Fruit fly (Drosophila melanogaster) whole organism, embryonic: ENCODE results near the gene RpL7.

ENCODE experiments used
- Asciz ChIP-seq: fragments of 200-800 bp; sonication (Bioruptor generic); optimal IDR thresholded peaks from 2 replicates; lab custom pipeline; 2017; ENCODE audit warnings: missing biosample characterization, mild to moderate bottlenecking, missing genetic modification characterization, missing genetic modification reagents
- B-H2 ChIP-seq: fragments of 200-800 bp; sonication (Bioruptor generic); optimal IDR thresholded peaks from 2 replicates; lab custom pipeline; 2018; ENCODE audit warnings: missing biosample characterization, mild to moderate bottlenecking, missing genetic modification characterization
- BtbVII ChIP-seq: fragments of 200-800 bp; sonication (Bioruptor generic); optimal IDR thresholded peaks from 3 replicates; lab custom pipeline; 2017; ENCODE audit warnings: missing biosample characterization, mild to moderate bottlenecking, missing genetic modification characterization
- CG11398 ChIP-seq: fragments of 200-800 bp; sonication (Bioruptor generic); optimal IDR thresholded peaks from 2 replicates; lab custom pipeline; 2016; ENCODE audit warnings: missing biosample characterization, missing genetic modification characterization
- CG11456 ChIP-seq: fragments of 200-800 bp; sonication (Bioruptor generic); IDR thresholded peaks from 3 replicates; pipeline ENCODE4 v1.3.6; 2022; ENCODE audit warnings: missing biosample characterization, missing genetic modification characterization
- CG12104 ChIP-seq: fragments of 200-800 bp; sonication (Bioruptor generic); optimal IDR thresholded peaks from 3 replicates; lab custom pipeline; 2016; ENCODE audit warnings: missing biosample characterization, missing genetic modification characterization
- CG14860 ChIP-seq: fragments of 200-800 bp; sonication (Bioruptor generic); IDR thresholded peaks from 3 replicates; pipeline ENCODE4 v1.3.6; 2022; ENCODE audit warnings: missing biosample characterization, missing genetic modification characterization; ENCODE audit not compliant: partially characterized antibody
- CG15073 ChIP-seq: fragments of 200-800 bp; sonication (Bioruptor generic); optimal IDR thresholded peaks from 2 replicates; lab custom pipeline; 2016; ENCODE audit warnings: missing biosample characterization, missing genetic modification characterization
- CG1529 ChIP-seq: fragments of 200-800 bp; sonication (Bioruptor generic); optimal IDR thresholded peaks from 3 replicates; lab custom pipeline; 2018; ENCODE audit warnings: missing biosample characterization, missing genetic modification characterization
- CG15514 ChIP-seq: fragments of 200-800 bp; sonication (Bioruptor generic); optimal IDR thresholded peaks from 3 replicates; lab custom pipeline; 2017; ENCODE audit warnings: missing biosample characterization, missing genetic modification characterization, mild to moderate bottlenecking, moderate library complexity, missing genetic modification reagents
- CG15601 ChIP-seq: fragments of 200-800 bp; sonication (Bioruptor generic); optimal IDR thresholded peaks from 3 replicates; lab custom pipeline; 2019; ENCODE audit warnings: missing biosample characterization, mild to moderate bottlenecking, missing genetic modification characterization, moderate library complexity
- CG16863 ChIP-seq: fragments of 200-800 bp; sonication (Bioruptor generic); optimal IDR thresholded peaks from 3 replicates; lab custom pipeline; 2016; ENCODE audit warnings: missing biosample characterization, missing genetic modification characterization
- CG17361 ChIP-seq: fragments of 200-800 bp; sonication (Bioruptor generic); IDR thresholded peaks from 3 replicates; pipeline ENCODE4 v1.3.6; 2022; ENCODE audit warnings: missing biosample characterization, missing genetic modification characterization
- CG2712 ChIP-seq: fragments of 200-800 bp; optimal IDR thresholded peaks from 3 replicates; lab custom pipeline; 2019; ENCODE audit warnings: missing biosample characterization, mild to moderate bottlenecking, missing genetic modification characterization, moderate library complexity
- CG32772 ChIP-seq: fragments of 200-800 bp; sonication (Bioruptor generic); IDR thresholded peaks from 2 replicates; pipeline ENCODE4 v1.3.6; 2022; ENCODE audit warnings: missing biosample characterization, missing genetic modification characterization
- CG34376 ChIP-seq: fragments of 200-800 bp; sonication (Bioruptor generic); optimal IDR thresholded peaks from 2 replicates; lab custom pipeline; 2018; ENCODE audit warnings: missing biosample characterization, mild to moderate bottlenecking, missing genetic modification characterization
- CG4730 ChIP-seq: fragments of 200-800 bp; sonication (Bioruptor generic); IDR thresholded peaks from 2 replicates; pipeline ENCODE4 v1.3.6; 2022; ENCODE audit warnings: missing biosample characterization, missing genetic modification characterization
- CG4854 ChIP-seq: fragments of 200-800 bp; sonication (Bioruptor generic); optimal IDR thresholded peaks from 2 replicates; lab custom pipeline; 2016; ENCODE audit warnings: missing biosample characterization, missing genetic modification characterization, inconsistent platforms
- CG7372 ChIP-seq: fragments of 200-800 bp; sonication (Bioruptor generic); IDR thresholded peaks from 2 replicates; pipeline ENCODE4 v1.3.6; 2022; ENCODE audit warnings: missing biosample characterization, missing genetic modification characterization
- CG7556 ChIP-seq: fragments of 200-800 bp; sonication (Bioruptor generic); optimal IDR thresholded peaks from 2 replicates; lab custom pipeline; 2017; ENCODE audit warnings: missing biosample characterization, mild to moderate bottlenecking, missing genetic modification characterization
- CG7963 ChIP-seq: fragments of 200-800 bp; sonication (Bioruptor generic); IDR thresholded peaks from 3 replicates; pipeline ENCODE4 v1.3.6; 2022; ENCODE audit warnings: missing biosample characterization, missing genetic modification characterization; ENCODE audit not compliant: partially characterized antibody
- CG8089 ChIP-seq: fragments of 200-800 bp; sonication (Bioruptor generic); optimal IDR thresholded peaks from 3 replicates; lab custom pipeline; 2016; ENCODE audit warnings: missing biosample characterization, missing genetic modification characterization
- CG8388 ChIP-seq: fragments of 200-800 bp; sonication (Bioruptor generic); optimal IDR thresholded peaks from 2 replicates; lab custom pipeline; 2019; ENCODE audit warnings: missing biosample characterization, mild to moderate bottlenecking, missing genetic modification characterization, moderate library complexity
- CG9727 ChIP-seq: fragments of 200-800 bp; sonication (Bioruptor generic); optimal IDR thresholded peaks from 3 replicates; lab custom pipeline; 2017; ENCODE audit warnings: missing biosample characterization, mild to moderate bottlenecking, missing genetic modification characterization
- CrebB ChIP-seq: fragments of 200-800 bp; sonication (Bioruptor generic); optimal IDR thresholded peaks from 3 replicates; lab custom pipeline; 2018; ENCODE audit warnings: missing biosample characterization, mild to moderate bottlenecking, missing genetic modification characterization
- Dfd ChIP-seq, 2 experiments: fragments of >200 bp; optimal IDR thresholded peaks; 2 replicates each; lab custom pipeline; 2017; ENCODE audit warnings: missing biosample characterization in 2 of 2, missing genetic modification characterization in 2 of 2
- ERR ChIP-seq: fragments of 200-800 bp; sonication (Bioruptor generic); optimal IDR thresholded peaks from 2 replicates; lab custom pipeline; 2016; ENCODE audit warnings: missing biosample characterization, missing genetic modification characterization
- H2.0 ChIP-seq: fragments of 200-800 bp; sonication (Bioruptor generic); IDR thresholded peaks from 2 replicates; pipeline ENCODE4 v1.3.6; 2022; ENCODE audit warnings: missing biosample characterization, missing genetic modification characterization
- HLHmδ ChIP-seq: fragments of 200-800 bp; sonication (Bioruptor generic); optimal IDR thresholded peaks from 2 replicates; lab custom pipeline; 2018; ENCODE audit warnings: missing biosample characterization, mild to moderate bottlenecking, missing genetic modification characterization, moderate library complexity
- NK7.1 ChIP-seq: fragments of 200-800 bp; sonication (Bioruptor generic); optimal IDR thresholded peaks from 3 replicates; lab custom pipeline; 2016; ENCODE audit warnings: missing biosample characterization, missing genetic modification characterization
- Nf-YB ChIP-seq: fragments of 200-800 bp; sonication (Bioruptor generic); optimal IDR thresholded peaks from 3 replicates; lab custom pipeline; 2019; ENCODE audit warnings: missing biosample characterization, mild to moderate bottlenecking, missing genetic modification characterization, moderate library complexity
- Opbp ChIP-seq: fragments of 200-800 bp; sonication (Bioruptor generic); IDR thresholded peaks from 3 replicates; pipeline ENCODE4 v1.3.6; 2022; ENCODE audit warnings: missing biosample characterization, missing genetic modification characterization; ENCODE audit not compliant: partially characterized antibody
- YL-1 ChIP-seq: fragments of 200-800 bp; sonication (Bioruptor generic); optimal IDR thresholded peaks from 3 replicates; lab custom pipeline; 2017; ENCODE audit warnings: missing biosample characterization, mild to moderate bottlenecking, missing genetic modification characterization
- ash1 ChIP-seq: fragments of 200-800 bp; sonication (Bioruptor generic); optimal IDR thresholded peaks from 2 replicates; lab custom pipeline; 2018; ENCODE audit warnings: missing biosample characterization, mild to moderate bottlenecking, missing genetic modification characterization
- ato ChIP-seq: fragments of 200-800 bp; sonication (Bioruptor generic); IDR thresholded peaks from 2 replicates; pipeline ENCODE4 v1.3.6; 2022; ENCODE audit warnings: missing biosample characterization, missing genetic modification characterization; ENCODE audit not compliant: partially characterized antibody
- br ChIP-seq: fragments of >200 bp; optimal IDR thresholded peaks from 2 replicates; lab custom pipeline; 2017
- bsh ChIP-seq, 2 experiments: fragments of 200-800 bp; sonication (Bioruptor generic); optimal IDR thresholded peaks; 2 replicates each; lab custom pipeline; 2017 to 2018; ENCODE audit warnings: mild to moderate bottlenecking in 2 of 2, missing biosample characterization in 2 of 2, missing genetic modification characterization in 2 of 2, moderate library complexity in 1 of 2
- cas ChIP-seq: fragments of 200-800 bp; sonication (Bioruptor generic); IDR thresholded peaks from 2 replicates; pipeline ENCODE4 v1.3.6; 2022; ENCODE audit warnings: missing biosample characterization, missing genetic modification characterization
- chn ChIP-seq: fragments of 200-800 bp; sonication (Bioruptor generic); optimal IDR thresholded peaks from 2 replicates; lab custom pipeline; 2016; ENCODE audit warnings: missing biosample characterization, missing genetic modification characterization
- en ChIP-seq: fragments of 200-800 bp; sonication (Bioruptor generic); optimal IDR thresholded peaks from 2 replicates; lab custom pipeline; 2016; ENCODE audit warnings: missing biosample characterization, missing genetic modification characterization
- fd3F ChIP-seq: fragments of 200-800 bp; sonication (Bioruptor generic); optimal IDR thresholded peaks from 2 replicates; lab custom pipeline; 2018; ENCODE audit warnings: missing biosample characterization, mild to moderate bottlenecking, missing genetic modification characterization, moderate library complexity
- fru ChIP-seq: fragments of >200 bp; optimal IDR thresholded peaks from 2 replicates; lab custom pipeline; 2017
- hbn ChIP-seq: fragments of 200-800 bp; sonication (Bioruptor generic); IDR thresholded peaks from 2 replicates; pipeline ENCODE4 v1.3.6; 2022; ENCODE audit warnings: missing biosample characterization, missing genetic modification characterization; ENCODE audit not compliant: partially characterized antibody
- inv ChIP-seq: fragments of 200-800 bp; sonication (Bioruptor generic); IDR thresholded peaks from 2 replicates; pipeline ENCODE4 v1.3.6; 2022; ENCODE audit warnings: missing biosample characterization, missing genetic modification characterization; ENCODE audit not compliant: partially characterized antibody
- kah ChIP-seq: fragments of 200-800 bp; sonication (Bioruptor generic); optimal IDR thresholded peaks from 2 replicates; lab custom pipeline; 2018; ENCODE audit warnings: missing biosample characterization, mild to moderate bottlenecking, missing genetic modification characterization
- kay ChIP-seq: fragments of 200-800 bp; sonication (Bioruptor generic); optimal IDR thresholded peaks from 2 replicates; lab custom pipeline; 2016; ENCODE audit warnings: missing biosample characterization, missing genetic modification characterization
- ken ChIP-seq: fragments of 200-800 bp; sonication (Bioruptor generic); IDR thresholded peaks from 3 replicates; pipeline ENCODE4 v1.3.6; 2022; ENCODE audit warnings: missing biosample characterization, missing genetic modification characterization
- oc ChIP-seq: fragments of 200-800 bp; sonication (Bioruptor generic); optimal IDR thresholded peaks from 2 replicates; lab custom pipeline; 2018; ENCODE audit warnings: missing biosample characterization, mild to moderate bottlenecking, missing genetic modification characterization, moderate library complexity
- pan ChIP-seq, 4 experiments: fragments of >200 bp in 3 of 4; fragments of 200-800 bp in 1 of 4; sonication (Bioruptor generic) in 1 of 4; optimal IDR thresholded peaks in 3 of 4; IDR thresholded peaks in 1 of 4; 2 replicates each; pipeline versions ENCODE4 v1.3.6 to Lab custom; 2017 to 2022; ENCODE audit warnings: missing biosample characterization in 2 of 4, missing genetic modification characterization in 2 of 4, mixed read lengths in 1 of 4
- phol ChIP-seq: fragments of 200-800 bp; sonication (Bioruptor generic); optimal IDR thresholded peaks from 3 replicates; lab custom pipeline; 2018; ENCODE audit warnings: missing biosample characterization, mild to moderate bottlenecking, missing genetic modification characterization, moderate library complexity
- zf30C ChIP-seq: fragments of 200-800 bp; sonication (Bioruptor generic); optimal IDR thresholded peaks from 3 replicates; lab custom pipeline; 2018; ENCODE audit warnings: missing biosample characterization, mild to moderate bottlenecking, missing genetic modification characterization

Gene RpL7

dm6 chr2L:10250441-10250847 is 49.6 kb downstream of the RpL7 start, which contains the start of the genes bsk and CG31717 (continued):
- TF ChIP-seq ERR (GFP tag; lab: Kevin White, UChicago) (no peak), NK7.1 (GFP tag; lab: Kevin White, UChicago) (no peak), CG12104 (GFP tag; lab: Kevin White, UChicago) (no peak), CG7556 (no peak), CG11456 (GFP tag; lab: Robert Waterston, UW) (no peak), inv (GFP tag; lab: Robert Waterston, UW) (no peak), CG34376 (GFP tag; lab: Kevin White, UChicago) (no peak), Dfd (GFP tag; optimal IDR thresholded peaks at IDR 0.05; lab: Kevin White, UChicago) (no peak), CG17361 (GFP tag; lab: Robert Waterston, UW) (no peak), B-H2 (GFP tag; lab: Kevin White, UChicago) (peak; percentile 5), hbn (GFP tag; lab: Robert Waterston, UW) (no peak), CG7372 (GFP tag; lab: Robert Waterston, UW) (no peak), ato (GFP tag; lab: Robert Waterston, UW) (no peak), CG11398 (no peak), CG14860 (GFP tag; lab: Robert Waterston, UW) (no peak), CG7963 (GFP tag; lab: Robert Waterston, UW) (no peak), Asciz (GFP tag; lab: Kevin White, UChicago) (no peak), CrebB (tag; lab: Kevin White, UChicago) (no peak), ash1 (no peak), CG9727 (GFP tag; lab: Kevin White, UChicago) (no peak), fru (no peak), CG15514 (GFP tag; lab: Kevin White, UChicago) (no peak), CG2712 (tag; lab: Kevin White, UChicago) (no peak), CG15601 (tag; lab: Kevin White, UChicago) (no peak), chn (GFP tag; lab: Kevin White, UChicago) (no peak), CG16863 (no peak), kay (GFP tag; lab: Kevin White, UChicago) (peak; percentile 34), kah (GFP tag; lab: Kevin White, UChicago) (no peak), Nf-YB (GFP tag; lab: Kevin White, UChicago) (no peak), CG1529 (GFP tag; lab: Kevin White, UChicago) (no peak), HLHmδ (GFP tag; lab: Kevin White, UChicago) (no peak), Opbp (GFP tag; lab: Robert Waterston, UW) (no peak), en (no peak), H2.0 (GFP tag; lab: Robert Waterston, UW) (no peak), CG32772 (GFP tag; lab: Robert Waterston, UW) (no peak), bsh (GFP tag; optimal IDR thresholded peaks at IDR 0.05; lab: Kevin White, UChicago) (no peak), YL-1 (GFP tag; lab: Kevin White, UChicago) (peak; percentile 36), fd3F (GFP tag; lab: Kevin White, UChicago) (no peak), CG15073 (GFP tag; lab: Kevin White, UChicago) (no peak), phol (tag; lab: Kevin White, UChicago) (peak; percentile 46), CG8388 (GFP tag; lab: Kevin White, UChicago) (no peak), ken (no peak), oc (tag; lab: Kevin White, UChicago) (no peak), pan (optimal IDR thresholded peaks at IDR 0.05; lab: Kevin White, UChicago) (no peak), pan (GFP tag; optimal IDR thresholded peaks at IDR 0.05 in 1 of 2, IDR thresholded peaks at IDR 0.05 in 1 of 2) (no peak), cas (GFP tag; lab: Robert Waterston, UW) (no peak), CG8089 (GFP tag; lab: Kevin White, UChicago) (no peak), BtbVII (GFP tag; lab: Kevin White, UChicago) (no peak), br (lab: Kevin White, UChicago) (no peak), CG4854 (GFP tag; lab: Kevin White, UChicago) (no peak), zf30C (GFP tag; lab: Kevin White, UChicago) (no peak), CG4730 (GFP tag; lab: Robert Waterston, UW) (no peak)
